Fruit fly (Drosophila melanogaster) whole organism, embryonic: Measurements from ENCODE around the gene CG42827.
A peak's percentile ranks its signal among the peaks of the same experiment; 100 is the strongest.

Experiments used
- Abd-B ChIP-seq: fragments of 200-800 bp; sonication (Bioruptor generic); optimal IDR thresholded peaks from 2 replicates; lab custom pipeline; 2018; ENCODE audit warnings: missing biosample characterization, mild to moderate bottlenecking, missing genetic modification characterization, moderate library complexity
- B-H1 ChIP-seq: fragments of 200-800 bp; sonication (Bioruptor generic); IDR thresholded peaks from 3 replicates; pipeline ENCODE4 v1.3.6; 2022; ENCODE audit warnings: missing biosample characterization, missing genetic modification characterization
- CG11093 ChIP-seq: fragments of 200-800 bp; sonication (Bioruptor generic); IDR thresholded peaks from 3 replicates; pipeline ENCODE4 v1.3.6; 2022; ENCODE audit warnings: missing biosample characterization, missing genetic modification characterization
- CG11723 ChIP-seq: fragments of 200-800 bp; sonication (Bioruptor generic); optimal IDR thresholded peaks from 2 replicates; lab custom pipeline; 2017; ENCODE audit warnings: missing biosample characterization, mild to moderate bottlenecking, missing genetic modification characterization
- CG12391 ChIP-seq: fragments of 200-800 bp; sonication (Bioruptor generic); optimal IDR thresholded peaks from 3 replicates; lab custom pipeline; 2018; ENCODE audit warnings: missing biosample characterization, mild to moderate bottlenecking, missing genetic modification characterization, moderate library complexity
- CG13894 ChIP-seq: fragments of 200-800 bp; sonication (Bioruptor generic); optimal IDR thresholded peaks from 3 replicates; lab custom pipeline; 2018; ENCODE audit warnings: missing biosample characterization, mild to moderate bottlenecking, missing genetic modification characterization, moderate library complexity
- CG17361 ChIP-seq: fragments of 200-800 bp; sonication (Bioruptor generic); IDR thresholded peaks from 3 replicates; pipeline ENCODE4 v1.3.6; 2022; ENCODE audit warnings: missing biosample characterization, missing genetic modification characterization
- CG17829 ChIP-seq: fragments of 200-800 bp; optimal IDR thresholded peaks from 2 replicates; lab custom pipeline; 2019; ENCODE audit warnings: missing biosample characterization, mild to moderate bottlenecking, missing genetic modification characterization, moderate library complexity
- CG18619 ChIP-seq: fragments of 200-800 bp; sonication (Bioruptor generic); optimal IDR thresholded peaks from 3 replicates; lab custom pipeline; 2017; ENCODE audit warnings: missing biosample characterization, mild to moderate bottlenecking, missing genetic modification characterization
- CG31224 ChIP-seq: fragments of 200-800 bp; sonication (Bioruptor generic); IDR thresholded peaks from 2 replicates; pipeline ENCODE4 v1.3.6; 2022; ENCODE audit warnings: missing biosample characterization, missing genetic modification characterization
- CG3847 ChIP-seq: fragments of 200-800 bp; sonication (Bioruptor generic); IDR thresholded peaks from 2 replicates; pipeline ENCODE4 v1.3.6; 2022; ENCODE audit warnings: missing biosample characterization, missing genetic modification characterization
- CG4328 ChIP-seq: fragments of 200-800 bp; sonication (Bioruptor generic); optimal IDR thresholded peaks from 3 replicates; lab custom pipeline; 2017; ENCODE audit warnings: missing biosample characterization, missing genetic modification reagents, missing genetic modification characterization
- CG4730 ChIP-seq: fragments of 200-800 bp; sonication (Bioruptor generic); IDR thresholded peaks from 2 replicates; pipeline ENCODE4 v1.3.6; 2022; ENCODE audit warnings: missing biosample characterization, missing genetic modification characterization
- CG5180 ChIP-seq: fragments of 200-800 bp; sonication (Bioruptor generic); optimal IDR thresholded peaks from 3 replicates; lab custom pipeline; 2017; ENCODE audit warnings: missing biosample characterization, missing genetic modification characterization, mild to moderate bottlenecking, moderate library complexity, missing genetic modification reagents
- CG6689 ChIP-seq: fragments of 200-800 bp; sonication (Bioruptor generic); IDR thresholded peaks from 2 replicates; pipeline ENCODE4 v1.3.6; 2022; ENCODE audit warnings: missing biosample characterization, missing genetic modification characterization
- CG8089 ChIP-seq: fragments of 200-800 bp; sonication (Bioruptor generic); optimal IDR thresholded peaks from 3 replicates; lab custom pipeline; 2016; ENCODE audit warnings: missing biosample characterization, missing genetic modification characterization
- CkIIα-i1 ChIP-seq: fragments of 200-800 bp; sonication (Bioruptor generic); IDR thresholded peaks from 2 replicates; pipeline ENCODE4 v1.3.6; 2022; ENCODE audit warnings: missing biosample characterization, missing genetic modification characterization
- D19B ChIP-seq: fragments of 200-800 bp; sonication (Bioruptor generic); optimal IDR thresholded peaks from 2 replicates; lab custom pipeline; 2017; ENCODE audit warnings: missing biosample characterization, mild to moderate bottlenecking, missing genetic modification characterization
- Dfd ChIP-seq, 2 experiments: fragments of >200 bp; optimal IDR thresholded peaks; 2 replicates each; lab custom pipeline; 2017; ENCODE audit warnings: missing biosample characterization in 2 of 2, missing genetic modification characterization in 2 of 2
- Dip3 ChIP-seq: fragments of 200-800 bp; sonication (Bioruptor generic); optimal IDR thresholded peaks from 3 replicates; lab custom pipeline; 2016; ENCODE audit warnings: missing biosample characterization, missing genetic modification characterization
- E2f2 ChIP-seq: fragments of 200-800 bp; sonication (Bioruptor generic); IDR thresholded peaks from 2 replicates; pipeline ENCODE4 v1.3.6; 2022; ENCODE audit warnings: missing biosample characterization, missing genetic modification characterization
- Fer1 ChIP-seq: fragments of 200-800 bp; sonication (Bioruptor generic); optimal IDR thresholded peaks from 2 replicates; lab custom pipeline; 2017; ENCODE audit warnings: missing biosample characterization, mild to moderate bottlenecking, missing genetic modification characterization
- Hmx ChIP-seq: fragments of 200-800 bp; sonication (Bioruptor generic); optimal IDR thresholded peaks from 2 replicates; lab custom pipeline; 2016; ENCODE audit warnings: missing biosample characterization, missing genetic modification characterization
- Hr39 ChIP-seq: fragments of >200 bp; optimal IDR thresholded peaks from 2 replicates; lab custom pipeline; 2017
- MBD-R2 ChIP-seq: fragments of 200-800 bp; sonication (Bioruptor generic); IDR thresholded peaks from 2 replicates; pipeline ENCODE4 v1.3.6; 2022; ENCODE audit warnings: missing biosample characterization, missing genetic modification characterization
- Opbp ChIP-seq: fragments of 200-800 bp; sonication (Bioruptor generic); IDR thresholded peaks from 3 replicates; pipeline ENCODE4 v1.3.6; 2022; ENCODE audit warnings: missing biosample characterization, missing genetic modification characterization; ENCODE audit not compliant: partially characterized antibody
- Ptx1 ChIP-seq: fragments of 200-800 bp; sonication (Bioruptor generic); IDR thresholded peaks from 2 replicates; pipeline ENCODE4 v1.3.6; 2022; ENCODE audit warnings: missing biosample characterization, missing genetic modification characterization
- corto ChIP-seq: fragments of 200-800 bp; sonication (Bioruptor generic); optimal IDR thresholded peaks from 2 replicates; lab custom pipeline; 2016; ENCODE audit warnings: missing biosample characterization, mild to moderate bottlenecking, missing genetic modification characterization, moderate library complexity
- ems ChIP-seq: fragments of 200-800 bp; sonication (Bioruptor generic); optimal IDR thresholded peaks from 3 replicates; lab custom pipeline; 2016; ENCODE audit warnings: missing biosample characterization, missing genetic modification characterization
- exex ChIP-seq: fragments of 200-800 bp; sonication (Bioruptor generic); optimal IDR thresholded peaks from 4 replicates; lab custom pipeline; 2018; ENCODE audit warnings: missing biosample characterization, mild to moderate bottlenecking, missing genetic modification characterization, moderate library complexity
- fd64A ChIP-seq: fragments of 200-800 bp; sonication (Bioruptor generic); optimal IDR thresholded peaks from 3 replicates; lab custom pipeline; 2018; ENCODE audit warnings: missing biosample characterization, mild to moderate bottlenecking, missing genetic modification characterization
- fd96Cb ChIP-seq: fragments of 200-800 bp; sonication (Bioruptor generic); optimal IDR thresholded peaks from 2 replicates; lab custom pipeline; 2018; ENCODE audit warnings: missing biosample characterization, mild to moderate bottlenecking, missing genetic modification characterization, moderate library complexity
- gsb-n ChIP-seq: fragments of 200-800 bp; sonication (Bioruptor generic); optimal IDR thresholded peaks from 3 replicates; lab custom pipeline; 2018; ENCODE audit warnings: missing biosample characterization, mild to moderate bottlenecking, missing genetic modification characterization
- hth ChIP-seq: fragments of >200 bp; optimal IDR thresholded peaks from 2 replicates; lab custom pipeline; 2017; ENCODE audit warnings: inconsistent platforms
- lab ChIP-seq: fragments of 200-800 bp; sonication (Bioruptor generic); optimal IDR thresholded peaks from 3 replicates; lab custom pipeline; 2017; ENCODE audit warnings: missing biosample characterization, missing genetic modification characterization, mild to moderate bottlenecking, moderate library complexity, missing genetic modification reagents
- lola ChIP-seq, 3 experiments: fragments of >200 bp in 2 of 3; fragments of 200-800 bp in 1 of 3; sonication (Bioruptor generic) in 1 of 3; optimal IDR thresholded peaks; 2 replicates each; lab custom pipeline; 2017 to 2019; ENCODE audit warnings: missing biosample characterization in 3 of 3, missing genetic modification characterization in 3 of 3, mild to moderate bottlenecking in 1 of 3, moderate library complexity in 1 of 3
- peb ChIP-seq: fragments of 200-800 bp; sonication (Bioruptor generic); IDR thresholded peaks from 2 replicates; pipeline ENCODE4 v1.3.6; 2022; ENCODE audit warnings: missing biosample characterization, missing genetic modification characterization
- phol ChIP-seq: fragments of 200-800 bp; sonication (Bioruptor generic); optimal IDR thresholded peaks from 3 replicates; lab custom pipeline; 2018; ENCODE audit warnings: missing biosample characterization, mild to moderate bottlenecking, missing genetic modification characterization, moderate library complexity
- prd ChIP-seq, 3 experiments: fragments of >200 bp in 2 of 3; fragments of 200-800 bp in 1 of 3; sonication (Bioruptor generic) in 1 of 3; optimal IDR thresholded peaks in 2 of 3; IDR thresholded peaks in 1 of 3; 2 replicates in 2 of 3; 3 replicates in 1 of 3; pipeline versions ENCODE4 v1.3.6 to Lab custom; 2017 to 2022; ENCODE audit warnings: missing biosample characterization in 1 of 3, missing genetic modification characterization in 1 of 3
- pum ChIP-seq: fragments of 200-800 bp; sonication (Bioruptor generic); optimal IDR thresholded peaks from 2 replicates; lab custom pipeline; 2016; ENCODE audit warnings: missing biosample characterization, missing genetic modification characterization
- schlank ChIP-seq: fragments of 200-800 bp; sonication (Bioruptor generic); optimal IDR thresholded peaks from 2 replicates; lab custom pipeline; 2018; ENCODE audit warnings: missing biosample characterization, mild to moderate bottlenecking, missing genetic modification characterization
- sd ChIP-seq: fragments of 200-800 bp; sonication (Bioruptor generic); optimal IDR thresholded peaks from 3 replicates; lab custom pipeline; 2018; ENCODE audit warnings: missing biosample characterization, mild to moderate bottlenecking, missing genetic modification characterization, moderate library complexity
- sisA ChIP-seq: fragments of 200-800 bp; sonication (Bioruptor generic); IDR thresholded peaks from 2 replicates; pipeline ENCODE4 v1.3.6; 2022; ENCODE audit warnings: missing biosample characterization, missing genetic modification characterization
- slbo ChIP-seq: fragments of 200-800 bp; sonication (Bioruptor generic); IDR thresholded peaks from 2 replicates; pipeline ENCODE4 v1.3.6; 2022; ENCODE audit warnings: missing biosample characterization, missing genetic modification characterization
- sob ChIP-seq: fragments of 200-800 bp; sonication (Bioruptor generic); IDR thresholded peaks from 2 replicates; pipeline ENCODE4 v1.3.6; 2022; ENCODE audit warnings: missing biosample characterization, missing genetic modification characterization
- sr ChIP-seq: fragments of 200-800 bp; sonication (Bioruptor generic); IDR thresholded peaks from 3 replicates; pipeline ENCODE4 v1.3.6; 2022; ENCODE audit warnings: missing biosample characterization, missing genetic modification characterization
- stwl ChIP-seq: fragments of 200-800 bp; sonication (Bioruptor generic); optimal IDR thresholded peaks from 3 replicates; lab custom pipeline; 2018; ENCODE audit warnings: missing biosample characterization, mild to moderate bottlenecking, missing genetic modification characterization, moderate library complexity
- trem ChIP-seq: fragments of 200-800 bp; optimal IDR thresholded peaks from 3 replicates; lab custom pipeline; 2019; ENCODE audit warnings: missing biosample characterization, mild to moderate bottlenecking, missing genetic modification characterization, moderate library complexity
- trh ChIP-seq: fragments of 200-800 bp; sonication (Bioruptor generic); optimal IDR thresholded peaks from 2 replicates; lab custom pipeline; 2016; ENCODE audit warnings: missing biosample characterization, missing genetic modification characterization
- ttk ChIP-seq: fragments of 200-800 bp; sonication (Bioruptor generic); IDR thresholded peaks from 2 replicates; pipeline ENCODE4 v2.1.2; 2022; ENCODE audit warnings: missing biosample characterization, missing genetic modification characterization
- yki ChIP-seq: fragments of >200 bp; optimal IDR thresholded peaks from 3 replicates; lab custom pipeline; 2018
- zfh1 ChIP-seq: fragments of 200-800 bp; sonication (Bioruptor generic); IDR thresholded peaks from 3 replicates; pipeline ENCODE4 v1.3.6; 2022; ENCODE audit warnings: missing biosample characterization, missing genetic modification characterization

CG42827 gene

DNA sequence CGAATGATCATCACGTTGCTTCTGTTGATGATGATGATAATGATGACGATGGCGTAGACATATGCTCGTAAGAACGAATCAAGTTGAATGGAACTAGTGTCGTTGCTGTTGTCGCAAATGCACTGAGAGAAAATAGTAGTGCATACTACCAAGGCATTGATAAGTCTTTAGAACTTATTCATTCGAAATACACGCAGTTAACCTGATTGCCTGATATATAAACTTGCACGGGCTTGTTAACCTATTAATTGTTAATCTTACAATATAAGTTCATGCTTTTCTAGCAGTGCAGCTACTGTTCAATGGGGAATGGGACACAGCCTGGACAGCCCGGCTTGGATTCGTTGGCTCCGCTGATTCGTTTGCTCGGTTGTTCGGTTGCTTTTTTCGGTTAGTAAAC, 46.4 kb upstream of the CG42827 start (continued):
- TF ChIP-seq stwl (tag; lab: Kevin White, UChicago) (peak; percentile 47), slbo (GFP tag; lab: Robert Waterston, UW) (peak; percentile 83), sob (GFP tag; lab: Robert Waterston, UW) (peak; percentile 83), CkIIα-i1 (GFP tag; lab: Robert Waterston, UW) (no peak), lab (GFP tag; lab: Kevin White, UChicago) (peak; percentile 88), fd96Cb (tag; lab: Kevin White, UChicago) (peak; percentile 89), prd (optimal IDR thresholded peaks at IDR 0.05; lab: Kevin White, UChicago) (no peak), prd (GFP tag; IDR thresholded peaks at IDR 0.05; lab: Robert Waterston, UW) (peak; percentile 87), pum (GFP tag; lab: Kevin White, UChicago) (peak; percentile 90), trem (tag; lab: Kevin White, UChicago) (peak; percentile 81), CG5180 (GFP tag; lab: Kevin White, UChicago) (peak; percentile 61), Opbp (GFP tag; lab: Robert Waterston, UW) (no peak), CG17361 (peak; percentile 86), CG31224 (peak; percentile 72), trh (GFP tag; lab: Kevin White, UChicago) (peak; percentile 26), Hr39 (no peak), ttk (GFP tag; lab: Robert Waterston, UW) (peak; percentile 77), CG6689 (GFP tag; lab: Robert Waterston, UW) (peak; percentile 80), Dip3 (GFP tag; lab: Kevin White, UChicago) (peak; percentile 68), CG11723 (GFP tag; lab: Kevin White, UChicago) (peak; percentile 79), CG4730 (GFP tag; lab: Robert Waterston, UW) (peak; percentile 66), sisA (peak; percentile 80), Abd-B (GFP tag; lab: Kevin White, UChicago) (peak; percentile 72), gsb-n (tag; lab: Kevin White, UChicago) (peak; percentile 88), lola (GFP tag; optimal IDR thresholded peaks at IDR 0.05; lab: Kevin White, UChicago) (peak in 1 of 3 experiments; percentile 93), corto (GFP tag; lab: Kevin White, UChicago) (no peak), Fer1 (GFP tag; lab: Kevin White, UChicago) (peak; percentile 77), CG12391 (tag; lab: Kevin White, UChicago) (peak; percentile 89), MBD-R2 (GFP tag; lab: Robert Waterston, UW) (peak; percentile 45; the same call in 1 of the 2 replicates), D19B (GFP tag; lab: Kevin White, UChicago) (peak; percentile 58), exex (no peak), sr (GFP tag; lab: Robert Waterston, UW) (no peak; the same call in 2 of the 3 replicates), CG13894 (no peak), CG18619 (GFP tag; lab: Kevin White, UChicago) (peak; percentile 69), CG8089 (GFP tag; lab: Kevin White, UChicago) (peak; percentile 83), phol (tag; lab: Kevin White, UChicago) (peak; percentile 89), peb (GFP tag; lab: Robert Waterston, UW) (peak; percentile 63; the same call in 1 of the 2 replicates), E2f2 (GFP tag; lab: Robert Waterston, UW) (peak; percentile 51), hth (lab: Kevin White, UChicago) (no peak), CG17829 (peak; percentile 91), CG11093 (GFP tag; lab: Robert Waterston, UW) (peak; percentile 77), CG3847 (GFP tag; lab: Robert Waterston, UW) (peak; percentile 51), CG4328 (no peak), fd64A (GFP tag; lab: Kevin White, UChicago) (peak; percentile 82), zfh1 (peak; percentile 89), yki (no peak), B-H1 (GFP tag; lab: Robert Waterston, UW) (peak; percentile 59), schlank (tag; lab: Kevin White, UChicago) (peak; percentile 68), Dfd (GFP tag; optimal IDR thresholded peaks at IDR 0.05; lab: Kevin White, UChicago) (no peak), ems (GFP tag; lab: Kevin White, UChicago) (peak; percentile 71), sd (peak; percentile 31), Hmx (GFP tag; lab: Kevin White, UChicago) (peak; percentile 26), Ptx1 (GFP tag; lab: Robert Waterston, UW) (peak; percentile 73)
